Worm (Caenorhabditis elegans) whole organism, young adult: Measurements from ENCODE around the gene F29B9.12.
A peak's percentile ranks its signal among the peaks of the same experiment; 100 is the strongest.

Source experiments
- B0261.1 ChIP-seq: sonication (generic microtip); optimal IDR thresholded peaks from 2 replicates; lab custom pipeline; 2016; ENCODE audit warnings: mild to moderate bottlenecking, missing genetic modification characterization, moderate library complexity, missing compliant biosample characterization
- B0336.3 ChIP-seq: fragments of 200-800 bp; sonication (Bioruptor generic); IDR thresholded peaks from 2 replicates; pipeline ENCODE4 v1.3.6; 2022; ENCODE audit warnings: missing genetic modification characterization, missing compliant biosample characterization
- D2030.7 ChIP-seq: fragments of 200-800 bp; sonication (Bioruptor generic); IDR thresholded peaks from 2 replicates; pipeline ENCODE4 v1.3.6; 2022; ENCODE audit warnings: missing genetic modification reagents, missing genetic modification characterization, missing compliant biosample characterization
- F49E8.2 ChIP-seq: sonication (generic microtip); optimal IDR thresholded peaks from 3 replicates; lab custom pipeline; 2017; ENCODE audit warnings: missing genetic modification characterization, mild to moderate bottlenecking, missing compliant biosample characterization, antibody characterized with exemption, moderate library complexity; ENCODE audit not compliant: insufficient read depth
- K11D2.4 ChIP-seq: fragments of 200-800 bp; sonication (Bioruptor generic); IDR thresholded peaks from 2 replicates; pipeline ENCODE4 v1.3.6; 2022; ENCODE audit warnings: missing genetic modification reagents, missing genetic modification characterization, missing compliant biosample characterization
- T07F8.4 ChIP-seq: sonication (generic microtip); optimal IDR thresholded peaks from 2 replicates; lab custom pipeline; 2016; ENCODE audit warnings: mild to moderate bottlenecking, missing genetic modification characterization, moderate library complexity, missing compliant biosample characterization
- Y53G8AR.9 ChIP-seq: fragments of 200-800 bp; sonication (Bioruptor generic); conservative IDR thresholded peaks from 2 replicates; pipeline ENCODE4 v1.3.6; 2022; ENCODE audit warnings: missing genetic modification reagents, missing genetic modification characterization, missing compliant biosample characterization
- Y56A3A.18 ChIP-seq: fragments of 200-800 bp; sonication (Bioruptor generic); IDR thresholded peaks from 2 replicates; pipeline ENCODE4 v1.3.6; 2022; ENCODE audit warnings: missing genetic modification reagents, missing genetic modification characterization, missing compliant biosample characterization
- attf-3 ChIP-seq: fragments of 200-800 bp; sonication (Bioruptor generic); conservative IDR thresholded peaks from 2 replicates; pipeline ENCODE4 v1.3.6; 2022; ENCODE audit warnings: missing genetic modification reagents, missing genetic modification characterization, missing compliant biosample characterization
- attf-5 ChIP-seq: fragments of 200-800 bp; sonication (Bioruptor generic); optimal IDR thresholded peaks from 2 replicates; lab custom pipeline; 2018; ENCODE audit warnings: mild to moderate bottlenecking, missing genetic modification characterization, missing compliant biosample characterization
- bed-1 ChIP-seq: fragments of 200-800 bp; sonication (Bioruptor generic); IDR thresholded peaks from 2 replicates; pipeline ENCODE4 v1.3.6; 2022; ENCODE audit warnings: missing genetic modification reagents, missing genetic modification characterization, missing compliant biosample characterization
- bed-2 ChIP-seq: fragments of 200-800 bp; sonication (Bioruptor generic); IDR thresholded peaks from 2 replicates; pipeline ENCODE4 v1.3.6; 2022; ENCODE audit warnings: missing genetic modification reagents, missing genetic modification characterization, missing compliant biosample characterization
- ccch-3 ChIP-seq: fragments of 200-800 bp; sonication (Bioruptor generic); optimal IDR thresholded peaks from 2 replicates; lab custom pipeline; 2018; ENCODE audit warnings: mild to moderate bottlenecking, missing genetic modification characterization, missing compliant biosample characterization
- cebp-2 ChIP-seq: fragments of 200-800 bp; sonication (Bioruptor generic); IDR thresholded peaks from 2 replicates; pipeline ENCODE4 v1.3.6; 2022; ENCODE audit warnings: missing genetic modification characterization, missing compliant biosample characterization
- ceh-100 ChIP-seq: fragments of 200-800 bp; sonication (Bioruptor generic); IDR thresholded peaks from 2 replicates; pipeline ENCODE4 v1.3.6; 2022; ENCODE audit warnings: missing genetic modification reagents, missing genetic modification characterization, missing compliant biosample characterization
- ceh-58 ChIP-seq: fragments of 200-800 bp; sonication (Bioruptor generic); IDR thresholded peaks from 2 replicates; pipeline ENCODE4 v1.3.6; 2022; ENCODE audit warnings: missing genetic modification characterization, missing compliant biosample characterization
- ceh-79 ChIP-seq: sonication (generic microtip); optimal IDR thresholded peaks from 2 replicates; lab custom pipeline; 2017; ENCODE audit warnings: mild to moderate bottlenecking, missing genetic modification characterization, missing compliant biosample characterization
- ceh-91 ChIP-seq: fragments of 200-800 bp; sonication (Bioruptor generic); IDR thresholded peaks from 2 replicates; pipeline ENCODE4 v1.3.6; 2022; ENCODE audit warnings: missing genetic modification reagents, missing genetic modification characterization, missing compliant biosample characterization
- chd-7 ChIP-seq: sonication (generic microtip); optimal IDR thresholded peaks from 2 replicates; lab custom pipeline; 2016; ENCODE audit warnings: mild to moderate bottlenecking, missing genetic modification characterization, moderate library complexity, missing compliant biosample characterization
- dpff-1 ChIP-seq: sonication (generic microtip); optimal IDR thresholded peaks from 2 replicates; lab custom pipeline; 2017; ENCODE audit warnings: mild to moderate bottlenecking, missing genetic modification characterization, missing compliant biosample characterization
- egl-44 ChIP-seq: fragments of 200-800 bp; sonication (Bioruptor generic); IDR thresholded peaks from 2 replicates; pipeline ENCODE4 v1.3.6; 2022; ENCODE audit warnings: missing genetic modification reagents, missing genetic modification characterization, missing compliant biosample characterization
- ets-4 ChIP-seq: fragments of 200-800 bp; sonication (Bioruptor generic); optimal IDR thresholded peaks from 2 replicates; lab custom pipeline; 2018; ENCODE audit warnings: mild to moderate bottlenecking, missing genetic modification characterization, missing compliant biosample characterization
- him-1 ChIP-seq: sonication (generic microtip); optimal IDR thresholded peaks from 2 replicates; lab custom pipeline; 2016; ENCODE audit warnings: missing genotype, missing genetic modification reagents, missing genetic modification characterization, missing compliant biosample characterization
- hmg-20 ChIP-seq: fragments of 200-800 bp; sonication (Bioruptor generic); IDR thresholded peaks from 2 replicates; pipeline ENCODE4 v1.3.6; 2022; ENCODE audit warnings: missing genetic modification reagents, missing genetic modification characterization, missing compliant biosample characterization
- hrde-1 ChIP-seq: sonication (generic microtip); optimal IDR thresholded peaks from 2 replicates; lab custom pipeline; 2016; ENCODE audit warnings: missing genetic modification characterization, mild to moderate bottlenecking, missing compliant biosample characterization, moderate library complexity, missing genotype, missing genetic modification reagents, borderline replicate concordance
- let-526 ChIP-seq: fragments of 200-800 bp; sonication (Bioruptor generic); IDR thresholded peaks from 2 replicates; pipeline ENCODE4 v1.3.6; 2022; ENCODE audit warnings: missing genetic modification reagents, missing genetic modification characterization, missing compliant biosample characterization
- lin-35 ChIP-seq, 3 experiments: fragments of 150-350 bp in 2 of 3; sonication (generic microtip) in 1 of 3; optimal IDR thresholded peaks; 2 replicates each; lab custom pipeline; 2014 to 2018; ENCODE audit warnings: missing biosample characterization in 3 of 3, missing genetic modification characterization in 3 of 3, missing genetic modification reagents in 3 of 3
- lin-54 ChIP-seq: fragments of 200-800 bp; sonication (Bioruptor generic); optimal IDR thresholded peaks from 2 replicates; lab custom pipeline; 2018; ENCODE audit warnings: mild to moderate bottlenecking, missing genetic modification characterization, missing compliant biosample characterization
- lsy-27 ChIP-seq: sonication (generic microtip); optimal IDR thresholded peaks from 2 replicates; lab custom pipeline; 2017; ENCODE audit warnings: missing genetic modification characterization, mild to moderate bottlenecking, missing compliant biosample characterization, antibody characterized with exemption, missing genotype, borderline replicate concordance; ENCODE audit not compliant: insufficient read depth
- madf-6 ChIP-seq: fragments of 200-800 bp; sonication (Bioruptor generic); IDR thresholded peaks from 2 replicates; pipeline ENCODE4 v1.3.6; 2022; ENCODE audit warnings: missing genetic modification reagents, missing genetic modification characterization, missing compliant biosample characterization
- madf-8 ChIP-seq: fragments of 200-800 bp; sonication (Bioruptor generic); conservative IDR thresholded peaks from 2 replicates; pipeline ENCODE4 v1.3.6; 2022; ENCODE audit warnings: missing genetic modification reagents, missing genetic modification characterization, missing compliant biosample characterization
- mcd-1 ChIP-seq: fragments of 200-800 bp; sonication (Bioruptor generic); IDR thresholded peaks from 2 replicates; pipeline ENCODE4 v1.3.6; 2022; ENCODE audit warnings: missing genetic modification reagents, missing genetic modification characterization, missing compliant biosample characterization
- nhr-120 ChIP-seq: fragments of 200-800 bp; sonication (Bioruptor generic); IDR thresholded peaks from 2 replicates; pipeline ENCODE4 v1.3.6; 2022; ENCODE audit warnings: missing genetic modification characterization, missing compliant biosample characterization
- nhr-179 ChIP-seq: sonication (generic microtip); optimal IDR thresholded peaks from 2 replicates; lab custom pipeline; 2016; ENCODE audit warnings: mild to moderate bottlenecking, missing genetic modification characterization, missing compliant biosample characterization
- pbrm-1 ChIP-seq: fragments of 200-800 bp; sonication (Bioruptor generic); IDR thresholded peaks from 2 replicates; pipeline ENCODE4 v1.3.6; 2022; ENCODE audit warnings: missing genetic modification reagents, missing genetic modification characterization, missing compliant biosample characterization
- repo-1 ChIP-seq: sonication (generic microtip); optimal IDR thresholded peaks from 2 replicates; lab custom pipeline; 2017; ENCODE audit warnings: mild to moderate bottlenecking, missing genetic modification characterization, missing compliant biosample characterization
- rpc-1 ChIP-seq, 2 experiments: fragments of 150-350 bp in 1 of 2; sonication (generic microtip) in 1 of 2; optimal IDR thresholded peaks; 2 replicates each; lab custom pipeline; 2014 to 2018; ENCODE audit warnings: missing biosample characterization in 1 of 2, missing genetic modification characterization in 1 of 2, missing genetic modification reagents in 1 of 2, missing genotype in 1 of 2
- sdz-38 ChIP-seq: sonication (generic microtip); optimal IDR thresholded peaks from 2 replicates; lab custom pipeline; 2016; ENCODE audit warnings: missing genotype, missing genetic modification characterization, missing compliant biosample characterization
- sea-2 ChIP-seq: fragments of 200-800 bp; sonication (Bioruptor generic); IDR thresholded peaks from 2 replicates; pipeline ENCODE4 v1.3.6; 2022; ENCODE audit warnings: missing genetic modification characterization, missing compliant biosample characterization
- snpc-1.3 ChIP-seq: sonication (generic microtip); optimal IDR thresholded peaks from 2 replicates; lab custom pipeline; 2017; ENCODE audit warnings: missing genetic modification characterization, mild to moderate bottlenecking, missing compliant biosample characterization, antibody characterized with exemption, moderate library complexity, missing genotype, missing genetic modification reagents; ENCODE audit not compliant: insufficient read depth
- tbp1 ChIP-seq: fragments of 200-800 bp; sonication (Bioruptor generic); optimal IDR thresholded peaks from 2 replicates; lab custom pipeline; 2018; ENCODE audit warnings: mild to moderate bottlenecking, missing genetic modification characterization, missing compliant biosample characterization
- tbx-9 ChIP-seq: sonication (generic microtip); optimal IDR thresholded peaks from 2 replicates; lab custom pipeline; 2016; ENCODE audit warnings: borderline replicate concordance, missing genetic modification characterization, inconsistent platforms, missing compliant biosample characterization
- zfh-2 ChIP-seq: fragments of 200-800 bp; sonication (Bioruptor generic); conservative IDR thresholded peaks from 2 replicates; pipeline ENCODE4 v1.3.6; 2022; ENCODE audit warnings: missing genetic modification reagents, missing genetic modification characterization, missing compliant biosample characterization
- ztf-18 ChIP-seq: sonication (generic microtip); optimal IDR thresholded peaks from 2 replicates; lab custom pipeline; 2016; ENCODE audit warnings: missing genotype, mild to moderate bottlenecking, missing genetic modification characterization, missing compliant biosample characterization
- ztf-25 ChIP-seq: fragments of 200-800 bp; sonication (Bioruptor generic); IDR thresholded peaks from 2 replicates; pipeline ENCODE4 v1.3.6; 2022; ENCODE audit warnings: missing genetic modification reagents, missing genetic modification characterization, missing compliant biosample characterization
- ztf-3 ChIP-seq: fragments of 200-800 bp; sonication (Bioruptor generic); optimal IDR thresholded peaks from 2 replicates; lab custom pipeline; 2018; ENCODE audit warnings: mild to moderate bottlenecking, missing genetic modification characterization, missing compliant biosample characterization

Gene F29B9.12

DNA sequence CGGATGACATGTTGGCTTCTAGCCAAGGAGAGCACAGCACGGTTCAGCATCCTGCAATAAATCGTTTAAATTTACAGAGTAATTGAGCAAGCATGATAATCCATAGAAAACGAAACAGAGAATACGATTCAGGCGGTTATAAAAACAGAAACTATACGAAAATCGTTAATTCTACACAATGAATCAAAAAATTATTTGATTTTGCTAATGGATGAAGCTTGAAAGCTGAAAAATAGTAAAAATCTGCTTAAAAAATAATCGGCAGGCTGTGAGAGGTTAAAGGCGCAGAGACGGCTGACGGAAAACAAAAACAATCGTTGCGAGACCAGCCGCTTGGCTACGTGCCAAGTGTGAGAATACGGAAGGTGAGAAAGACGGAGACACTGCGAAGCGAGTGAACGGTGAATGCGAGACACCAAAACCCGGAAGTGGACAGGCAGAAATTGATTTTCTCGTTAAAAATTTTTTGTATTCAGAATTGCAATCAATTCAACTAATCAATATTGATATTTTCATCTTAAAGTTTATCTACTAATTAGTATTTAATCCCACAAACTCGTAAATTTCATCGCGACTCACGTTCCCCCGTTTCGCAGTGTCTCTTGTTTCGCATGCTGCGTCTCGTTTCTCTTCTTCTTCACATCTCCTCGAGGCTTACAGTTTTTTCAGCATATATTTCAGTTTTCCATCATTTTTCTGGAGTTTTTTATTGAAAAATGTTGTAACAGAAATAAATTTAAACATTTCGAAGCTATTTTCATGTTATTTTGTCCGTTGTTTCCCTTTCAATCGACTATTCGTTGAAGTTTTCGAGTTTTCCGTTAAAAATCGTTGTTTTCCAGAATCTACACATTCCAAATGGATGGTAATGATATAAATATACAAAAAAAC lies 8.9 kb upstream of the F29B9.12 start, which contains the start of the genes F29B9.11 and jmjd-1.2 (continued):
- TF ChIP-seq D2030.7 (GFP tag; lab: Robert Waterston, UW): peak; percentile 85
- no peak for TF ChIP-seq sdz-38 (tag; lab: Kevin White, UChicago)
- peak; percentile 50 for TF ChIP-seq snpc-1.3 (tag; lab: Kevin White, UChicago)
- no peak for TF ChIP-seq lsy-27 (tag; lab: Kevin White, UChicago)
- peak; percentile 73 for TF ChIP-seq attf-3 (GFP tag; lab: Robert Waterston, UW)
- TF ChIP-seq ceh-58: no peak
- TF ChIP-seq lin-35 (GFP tag; optimal IDR thresholded peaks at IDR 0.05; lab: Kevin White, UChicago): peak in 1 of 3 experiments; percentile 67
- 0 out of 2 replicates have a peak, but pooled peaks have one; percentile 23 for TF ChIP-seq sea-2 (GFP tag; lab: Robert Waterston, UW)
- TF ChIP-seq nhr-120 (GFP tag; lab: Robert Waterston, UW): no peak
- peak; percentile 26 for TF ChIP-seq F49E8.2 (tag; lab: Kevin White, UChicago)
- TF ChIP-seq let-526 (GFP tag; lab: Robert Waterston, UW): peak; percentile 46; the same call in 1 of the 2 replicates
- no peak for TF ChIP-seq tbx-9 (tag; lab: Kevin White, UChicago)
- no peak for TF ChIP-seq hrde-1
- TF ChIP-seq madf-6 (GFP tag; lab: Robert Waterston, UW): peak; percentile 87
- TF ChIP-seq attf-5 (GFP tag; lab: Kevin White, UChicago): peak; percentile 98
- TF ChIP-seq chd-7 (tag; lab: Kevin White, UChicago): peak; percentile 68
- TF ChIP-seq repo-1: no peak
- no peak for TF ChIP-seq nhr-179 (tag; lab: Kevin White, UChicago)
- no peak for TF ChIP-seq cebp-2 (GFP tag; lab: Robert Waterston, UW)
- no peak for TF ChIP-seq dpff-1 (tag; lab: Kevin White, UChicago)
- no peak for TF ChIP-seq rpc-1 (optimal IDR thresholded peaks at IDR 0.05; lab: Kevin White, UChicago)
- no peak for TF ChIP-seq rpc-1 (tag; optimal IDR thresholded peaks at IDR 0.05; lab: Kevin White, UChicago)
- peak; percentile 99 for TF ChIP-seq ceh-100 (GFP tag; lab: Robert Waterston, UW)
- peak; percentile 80; the same call in 1 of the 2 replicates for TF ChIP-seq K11D2.4 (GFP tag; lab: Robert Waterston, UW)
- peak; percentile 28 for TF ChIP-seq ztf-3
- TF ChIP-seq Y56A3A.18 (GFP tag; lab: Robert Waterston, UW): no peak
- TF ChIP-seq B0261.1: peak; percentile 13
- TF ChIP-seq B0336.3 (GFP tag; lab: Robert Waterston, UW): peak; percentile 89
- peak; percentile 85 for TF ChIP-seq bed-2 (GFP tag; lab: Robert Waterston, UW)
- TF ChIP-seq tbp1: peak; percentile 71
- no peak for TF ChIP-seq ceh-79 (tag; lab: Kevin White, UChicago)
- 0 out of 2 replicates have a peak, but pooled peaks have one; percentile 30 for TF ChIP-seq ztf-25
- no peak for TF ChIP-seq ets-4 (GFP tag; lab: Kevin White, UChicago)
- TF ChIP-seq zfh-2 (GFP tag; lab: Robert Waterston, UW): peak; percentile 76; the same call in 1 of the 2 replicates
- peak; percentile 94 for TF ChIP-seq pbrm-1 (GFP tag; lab: Robert Waterston, UW)
- no peak for TF ChIP-seq ccch-3 (GFP tag; lab: Kevin White, UChicago)
- no peak for TF ChIP-seq hmg-20 (GFP tag; lab: Robert Waterston, UW)
- peak; percentile 90 for TF ChIP-seq mcd-1 (GFP tag; lab: Robert Waterston, UW)
- peak; percentile 82 for TF ChIP-seq ztf-18 (tag; lab: Kevin White, UChicago)
- peak; percentile 61; the same call in 1 of the 2 replicates for TF ChIP-seq egl-44 (GFP tag; lab: Robert Waterston, UW)
- peak; percentile 86 for TF ChIP-seq lin-54 (GFP tag; lab: Kevin White, UChicago)
- peak; percentile 55 for TF ChIP-seq madf-8
- TF ChIP-seq bed-1 (GFP tag; lab: Robert Waterston, UW): no peak
- no peak for TF ChIP-seq him-1
- TF ChIP-seq Y53G8AR.9 (GFP tag; lab: Robert Waterston, UW): peak; percentile 89
- TF ChIP-seq ceh-91: peak; percentile 86
- peak; percentile 6 for TF ChIP-seq T07F8.4
